Fruit fly (Drosophila melanogaster): ENCODE data around the gene CG14321.

CG14321 gene

DNA sequence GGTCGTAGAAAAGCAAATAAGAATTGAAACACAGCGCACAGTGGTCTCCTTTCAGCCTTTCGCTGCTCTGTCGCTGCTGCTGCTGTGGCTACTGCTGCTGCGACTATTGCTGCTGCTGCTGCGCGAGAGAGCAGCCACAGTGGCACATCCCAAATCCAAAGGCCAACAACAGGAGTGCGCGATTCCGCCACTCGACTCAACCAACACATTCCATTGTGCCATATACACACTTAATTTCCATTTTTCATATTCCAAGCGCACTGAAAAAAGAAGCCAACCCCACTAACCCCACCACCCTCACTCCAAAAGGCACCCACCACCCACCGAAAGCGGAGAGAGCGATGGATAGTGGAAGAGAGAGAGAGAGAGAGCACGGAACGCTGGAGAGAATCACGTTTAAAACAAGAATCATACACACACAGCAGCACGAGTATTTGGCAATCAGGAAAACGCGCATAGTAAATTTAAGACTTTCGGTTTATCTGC is 42.7 kb downstream of the CG14321 start (continued):
- TF ChIP-seq sd (tag; optimal IDR thresholded peaks at IDR 0.05) (peak; percentile 88), ems (GFP tag; optimal IDR thresholded peaks at IDR 0.05) (no peak), Meics (GFP tag; optimal IDR thresholded peaks at IDR 0.05) (no peak), z (GFP tag; IDR thresholded peaks at IDR 0.05) (peak; percentile 69; the same call in 2 of the 3 replicates), p53 (GFP tag; optimal IDR thresholded peaks at IDR 0.05) (no peak), sna (GFP tag; IDR thresholded peaks at IDR 0.05; ENCODE audit: partially characterized antibody) (0 out of 2 replicates have a peak, but pooled peaks have one; percentile 26), E2f1 (GFP tag; IDR thresholded peaks at IDR 0.05) (no peak), CG12071 (GFP tag; optimal IDR thresholded peaks at IDR 0.05) (no peak), row (GFP tag; IDR thresholded peaks at IDR 0.05) (peak; percentile 26; the same call in 1 of the 3 replicates), gce (GFP tag; IDR thresholded peaks at IDR 0.05) (no peak), CG1602 (GFP tag; optimal IDR thresholded peaks at IDR 0.05) (no peak), ab (GFP tag; optimal IDR thresholded peaks at IDR 0.05) (no peak), CG32532 (GFP tag; IDR thresholded peaks at IDR 0.05) (peak; percentile 47), CG8359 (GFP tag; optimal IDR thresholded peaks at IDR 0.05; ENCODE audit: borderline replicate concordance) (no peak), MBD-R2 (GFP tag; IDR thresholded peaks at IDR 0.05) (peak; percentile 20; the same call in 1 of the 2 replicates), C15 (GFP tag; IDR thresholded peaks at IDR 0.05) (no peak), Hr78 (GFP tag; optimal IDR thresholded peaks at IDR 0.05) (no peak), CG10366 (GFP tag; IDR thresholded peaks at IDR 0.05) (no peak), CG10565 (GFP tag; optimal IDR thresholded peaks at IDR 0.05) (no peak), CG9817 (tag; optimal IDR thresholded peaks at IDR 0.05) (no peak), gsb-n (tag; optimal IDR thresholded peaks at IDR 0.05) (no peak), Six4 (GFP tag; optimal IDR thresholded peaks at IDR 0.05) (no peak), lov (optimal IDR thresholded peaks at IDR 0.05) (no peak), lov (GFP tag; IDR thresholded peaks at IDR 0.05) (no peak), CG6254 (GFP tag; optimal IDR thresholded peaks at IDR 0.05) (no peak), caup (GFP tag; optimal IDR thresholded peaks at IDR 0.05; ENCODE audit: severe bottlenecking) (no peak), unpg (GFP tag; optimal IDR thresholded peaks at IDR 0.05) (no peak), CG17359 (tag; optimal IDR thresholded peaks at IDR 0.05) (no peak), CG4707 (GFP tag; optimal IDR thresholded peaks at IDR 0.05) (no peak), Doc3 (GFP tag; IDR thresholded peaks at IDR 0.05; ENCODE audit: partially characterized antibody) (no peak), CG7556 (GFP tag; optimal IDR thresholded peaks at IDR 0.05) (no peak), jing (GFP tag; optimal IDR thresholded peaks at IDR 0.05) (no peak), Asciz (GFP tag; optimal IDR thresholded peaks at IDR 0.05) (no peak), crol (GFP tag; IDR thresholded peaks at IDR 0.05) (peak; percentile 64), CG17361 (GFP tag; IDR thresholded peaks at IDR 0.05) (no peak), Opbp (GFP tag; IDR thresholded peaks at IDR 0.05; ENCODE audit: partially characterized antibody) (no peak), CG14710 (tag; optimal IDR thresholded peaks at IDR 0.05) (no peak), abd-A (tag; optimal IDR thresholded peaks at IDR 0.05) (peak; percentile 92), CG9437 (GFP tag; optimal IDR thresholded peaks at IDR 0.05) (no peak), NFAT (GFP tag; IDR thresholded peaks at IDR 0.05) (no peak), Trl (optimal IDR thresholded peaks at IDR 0.05) (peak; percentile 79 to 88), Trl (GFP tag; optimal IDR thresholded peaks at IDR 0.05) (no peak), maf-S (GFP tag; optimal IDR thresholded peaks at IDR 0.05) (no peak), gcm (GFP tag; optimal IDR thresholded peaks at IDR 0.05) (no peak), CG3995 (GFP tag; optimal IDR thresholded peaks at IDR 0.05) (no peak), CG1529 (GFP tag; optimal IDR thresholded peaks at IDR 0.05) (no peak), Elba2 (GFP tag; optimal IDR thresholded peaks at IDR 0.05) (no peak), CG12155 (GFP tag; optimal IDR thresholded peaks at IDR 0.05) (no peak), peb (GFP tag; IDR thresholded peaks at IDR 0.05) (no peak), grau (tag; optimal IDR thresholded peaks at IDR 0.05) (no peak), HLH3B (GFP tag; IDR thresholded peaks at IDR 0.05) (no peak)
